Worm (Caenorhabditis elegans) whole organism, early embryonic: ENCODE data around the gene ent-7.

Source experiments
- B0310.2 ChIP-seq: sonication (generic microtip); optimal IDR thresholded peaks from 2 replicates; lab custom pipeline; 2016; ENCODE audit warnings: mild to moderate bottlenecking, missing genetic modification characterization, missing compliant biosample characterization
- F13C5.2 ChIP-seq: sonication (generic microtip); optimal IDR thresholded peaks from 2 replicates; lab custom pipeline; 2017; ENCODE audit warnings: mild to moderate bottlenecking, missing genetic modification characterization, inconsistent platforms, missing compliant biosample characterization
- aly-1 ChIP-seq: sonication (generic microtip); optimal IDR thresholded peaks from 2 replicates; lab custom pipeline; 2016; ENCODE audit warnings: missing genetic modification characterization, missing compliant biosample characterization
- ama-1 ChIP-seq: fragments of 150-350 bp; optimal IDR thresholded peaks from 2 replicates; lab custom pipeline; 2014
- ceh-13 ChIP-seq: fragments of 200-800 bp; sonication (Bioruptor generic); optimal IDR thresholded peaks from 2 replicates; lab custom pipeline; 2018; ENCODE audit warnings: mild to moderate bottlenecking, missing genetic modification characterization, missing compliant biosample characterization
- ceh-36 ChIP-seq: sonication (generic microtip); optimal IDR thresholded peaks from 2 replicates; lab custom pipeline; 2016; ENCODE audit warnings: missing genetic modification characterization, inconsistent platforms, missing compliant biosample characterization
- ets-7 ChIP-seq: sonication (generic microtip); optimal IDR thresholded peaks from 2 replicates; lab custom pipeline; 2016; ENCODE audit warnings: missing genotype, missing genetic modification characterization, missing compliant biosample characterization
- flt-1 ChIP-seq: fragments of 200-800 bp; sonication (Bioruptor generic); IDR thresholded peaks from 2 replicates; pipeline ENCODE4 v1.3.6; 2022; ENCODE audit warnings: missing genetic modification characterization, missing compliant biosample characterization
- hmbx-1 ChIP-seq: sonication (generic microtip); optimal IDR thresholded peaks from 2 replicates; lab custom pipeline; 2016; ENCODE audit warnings: mild to moderate bottlenecking, missing genetic modification characterization, missing compliant biosample characterization
- hmg-4 ChIP-seq: fragments of 200-800 bp; sonication (Bioruptor generic); optimal IDR thresholded peaks from 2 replicates; lab custom pipeline; 2018; ENCODE audit warnings: mild to moderate bottlenecking, missing genetic modification characterization, missing compliant biosample characterization
- hnd-1 ChIP-seq: sonication (generic microtip); optimal IDR thresholded peaks from 2 replicates; lab custom pipeline; 2016; ENCODE audit warnings: missing genetic modification characterization, missing compliant biosample characterization
- pes-1 ChIP-seq: fragments of 200-800 bp; sonication (Bioruptor generic); IDR thresholded peaks from 2 replicates; pipeline ENCODE4 v1.3.6; 2022; ENCODE audit warnings: missing genetic modification reagents, missing genetic modification characterization, missing compliant biosample characterization
- scrt-1 ChIP-seq: fragments of 200-800 bp; sonication (Bioruptor generic); IDR thresholded peaks from 2 replicates; pipeline ENCODE4 v1.3.6; 2022; ENCODE audit warnings: missing genetic modification characterization, missing compliant biosample characterization
- sea-1 ChIP-seq: fragments of 200-800 bp; sonication (Bioruptor generic); conservative IDR thresholded peaks from 2 replicates; pipeline ENCODE4 v1.3.6; 2022; ENCODE audit warnings: missing genetic modification characterization, missing compliant biosample characterization
- tbx-11 ChIP-seq: fragments of 200-800 bp; sonication (Bioruptor generic); IDR thresholded peaks from 2 replicates; pipeline ENCODE4 v1.3.6; 2022; ENCODE audit warnings: missing genetic modification characterization, missing compliant biosample characterization
- tbx-37 ChIP-seq: fragments of 200-800 bp; sonication (Bioruptor generic); conservative IDR thresholded peaks from 2 replicates; pipeline ENCODE4 v1.3.6; 2022; ENCODE audit warnings: missing genetic modification reagents, missing genetic modification characterization, missing compliant biosample characterization
- tra-4 ChIP-seq: sonication (generic microtip); optimal IDR thresholded peaks from 2 replicates; lab custom pipeline; 2017; ENCODE audit warnings: missing genetic modification characterization, missing compliant biosample characterization

ent-7 gene

ce11 chrIV:10006792-10007191, 10.3 kb upstream of the ent-7 start, which contains the start of gene C47E12.13:
TSS of gene C47E12.13 (minus strand) at chrIV:10006892.
- TF ChIP-seq ama-1 (lab: Kevin White, UChicago) = no peak
- TF ChIP-seq ets-7 (tag; lab: Kevin White, UChicago) = no peak
- no peak for TF ChIP-seq hnd-1 (tag; lab: Kevin White, UChicago)
- no peak for TF ChIP-seq tbx-11 (GFP tag; lab: Robert Waterston, UW)

ce11 chrIV:10007758-10008157, 9.3 kb upstream of the ent-7 start:
- TF ChIP-seq pes-1 (GFP tag; lab: Robert Waterston, UW) = no peak

ce11 chrIV:10009536-10009935, 7.5 kb upstream of the ent-7 start, which contains the start of gene magu-4:
TSS of gene magu-4 (plus strand) at chrIV:10009753.
- TF ChIP-seq hnd-1 (tag; lab: Kevin White, UChicago) (no peak), flt-1 (no peak), scrt-1 (no peak), hmg-4 (GFP tag; lab: Kevin White, UChicago) (no peak), ets-7 (tag; lab: Kevin White, UChicago) (no peak), sea-1 (GFP tag; lab: Robert Waterston, UW) (no peak), aly-1 (tag; lab: Kevin White, UChicago) (no peak), tra-4 (no peak), B0310.2 (tag; lab: Kevin White, UChicago) (no peak), ceh-36 (tag; lab: Kevin White, UChicago) (no peak), tbx-37 (GFP tag; lab: Robert Waterston, UW) (no peak), tbx-11 (GFP tag; lab: Robert Waterston, UW) (no peak), ama-1 (lab: Kevin White, UChicago) (no peak), pes-1 (GFP tag; lab: Robert Waterston, UW) (no peak), ceh-13 (GFP tag; lab: Kevin White, UChicago) (no peak), hmbx-1 (tag; lab: Kevin White, UChicago) (no peak), F13C5.2 (no peak)

- TF ChIP-seq sea-1 (GFP tag; lab: Robert Waterston, UW) (no peak), flt-1 (no peak), B0310.2 (tag; lab: Kevin White, UChicago) (no peak), hnd-1 (tag; lab: Kevin White, UChicago) (no peak), scrt-1 (no peak), ets-7 (tag; lab: Kevin White, UChicago) (no peak), tbx-37 (GFP tag; lab: Robert Waterston, UW) (no peak), pes-1 (GFP tag; lab: Robert Waterston, UW) (no peak), ceh-13 (GFP tag; lab: Kevin White, UChicago) (no peak), tbx-11 (GFP tag; lab: Robert Waterston, UW) (no peak), hmbx-1 (tag; lab: Kevin White, UChicago) (no peak), F13C5.2 (no peak), hmg-4 (GFP tag; lab: Kevin White, UChicago) (no peak), aly-1 (tag; lab: Kevin White, UChicago) (no peak), ama-1 (lab: Kevin White, UChicago) (no peak), tra-4 (no peak), ceh-36 (tag; lab: Kevin White, UChicago) (no peak)
These were observed 556 bp downstream of the ent-7 start, which contains the start of gene F44D12.2 for ce11 chrIV:10017633-10018032. TSS of gene F44D12.2 (minus strand) at chrIV:10017733.

ce11 chrIV:10021283-10021682, 4.2 kb downstream of the ent-7 start, which contains the start of gene F44D12.19:
TSS of gene F44D12.19 (plus strand) at chrIV:10021583.
- TF ChIP-seq ets-7 (tag; lab: Kevin White, UChicago) (no peak), scrt-1 (no peak), ama-1 (lab: Kevin White, UChicago) (no peak), hmbx-1 (tag; lab: Kevin White, UChicago) (no peak), pes-1 (GFP tag; lab: Robert Waterston, UW) (no peak), sea-1 (GFP tag; lab: Robert Waterston, UW) (no peak), hmg-4 (GFP tag; lab: Kevin White, UChicago) (no peak), aly-1 (tag; lab: Kevin White, UChicago) (no peak), B0310.2 (tag; lab: Kevin White, UChicago) (no peak), flt-1 (no peak), tbx-11 (GFP tag; lab: Robert Waterston, UW) (no peak), hnd-1 (tag; lab: Kevin White, UChicago) (no peak), tbx-37 (GFP tag; lab: Robert Waterston, UW) (no peak), tra-4 (no peak), ceh-36 (tag; lab: Kevin White, UChicago) (no peak), ceh-13 (GFP tag; lab: Kevin White, UChicago) (no peak), F13C5.2 (no peak)

ce11 chrIV:10022991-10023390, 5.9 kb downstream of the ent-7 start, which contains the start of gene F44D12.8:
TSS of gene F44D12.8 (plus strand) at chrIV:10023291.
- TF ChIP-seq tbx-11 (GFP tag; lab: Robert Waterston, UW) = no peak
- TF ChIP-seq hmbx-1 (tag; lab: Kevin White, UChicago) = no peak
- TF ChIP-seq tra-4 = no peak
- no peak for TF ChIP-seq sea-1 (GFP tag; lab: Robert Waterston, UW)
- no peak for TF ChIP-seq ceh-36 (tag; lab: Kevin White, UChicago)
- no peak for TF ChIP-seq ceh-13 (GFP tag; lab: Kevin White, UChicago)
- TF ChIP-seq B0310.2 (tag; lab: Kevin White, UChicago) = no peak
- no peak for TF ChIP-seq hmg-4 (GFP tag; lab: Kevin White, UChicago)
- TF ChIP-seq ama-1 (lab: Kevin White, UChicago) = no peak

- TF ChIP-seq F13C5.2 (no peak), hmbx-1 (tag; lab: Kevin White, UChicago) (no peak), B0310.2 (tag; lab: Kevin White, UChicago) (no peak), ceh-13 (GFP tag; lab: Kevin White, UChicago) (no peak), pes-1 (GFP tag; lab: Robert Waterston, UW) (no peak), tbx-37 (GFP tag; lab: Robert Waterston, UW) (no peak)
These were observed 9.1 kb downstream of the ent-7 start for ce11 chrIV:10026129-10026528.
